Worm (Caenorhabditis elegans): Measurements from ENCODE around the gene hif-1.

ce11 chrV:20781346-20781952 lies 1.2 kb downstream of the hif-1 start:
- TF ChIP-seq gmeb-2 (tag; optimal IDR thresholded peaks at IDR 0.05) (no peak), unc-86 (tag; optimal IDR thresholded peaks at IDR 0.05) (no peak), tbx-7 (tag; optimal IDR thresholded peaks at IDR 0.05) (no peak), madf-2 (tag; optimal IDR thresholded peaks at IDR 0.05) (no peak), ama-1 (optimal IDR thresholded peaks at IDR 0.05) (no peak), nhr-11 (tag; optimal IDR thresholded peaks at IDR 0.05) (no peak), fax-1 (tag; optimal IDR thresholded peaks at IDR 0.05) (no peak), ceh-9 (tag; optimal IDR thresholded peaks at IDR 0.05) (no peak), tbx-2 (tag; optimal IDR thresholded peaks at IDR 0.05) (no peak), unc-42 (tag; optimal IDR thresholded peaks at IDR 0.05) (no peak), fkh-10 (GFP tag; optimal IDR thresholded peaks at IDR 0.05) (no peak), elt-4 (tag; optimal IDR thresholded peaks at IDR 0.05) (no peak), dve-1 (tag; optimal IDR thresholded peaks at IDR 0.05) (no peak), pha-4 (tag; optimal IDR thresholded peaks at IDR 0.05) (no peak)

Data from whole organism, late embryonic.